Worm (Caenorhabditis elegans) whole organism, L4/young adult: Measurements from ENCODE around the gene sri-25.

Source experiments
- W03F9.2 ChIP-seq: fragments of 150-350 bp; optimal IDR thresholded peaks from 2 replicates; lab custom pipeline; 2014; ENCODE audit warnings: missing biosample characterization, missing genetic modification characterization
- him-1 ChIP-seq: sonication (generic microtip); optimal IDR thresholded peaks from 2 replicates; lab custom pipeline; 2016; ENCODE audit warnings: missing genotype, missing genetic modification reagents, missing genetic modification characterization, missing compliant biosample characterization

DNA sequence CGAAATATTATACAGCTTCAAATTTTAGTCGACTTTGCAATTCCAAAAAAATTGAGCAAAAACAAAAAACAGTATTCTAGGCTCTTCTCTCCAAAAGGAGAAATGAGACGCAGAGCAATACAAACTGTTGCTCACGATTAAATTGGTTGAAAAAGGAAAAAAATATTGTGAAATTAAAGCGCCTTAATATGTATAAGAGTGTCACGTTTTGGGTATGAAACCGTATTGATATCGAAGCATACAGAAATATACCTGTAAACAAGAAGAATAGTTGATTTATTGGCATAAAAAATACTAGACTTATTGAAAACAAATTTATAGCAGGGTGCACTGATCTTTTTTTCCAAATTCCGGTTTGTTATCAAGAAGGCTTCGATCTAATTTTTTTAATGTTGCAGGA, 49.0 kb downstream of the sri-25 start, which contains the start of gene M01B2.13:
- no peak for TF ChIP-seq W03F9.2
- no peak for TF ChIP-seq him-1 (tag; lab: Kevin White, UChicago)
